Fruit fly (Drosophila melanogaster) whole organism, embryonic: ENCODE data around the gene Mob3.

Experiments
- Asciz ChIP-seq: fragments of 200-800 bp; sonication (Bioruptor generic); optimal IDR thresholded peaks from 2 replicates; lab custom pipeline; 2017; ENCODE audit warnings: missing biosample characterization, mild to moderate bottlenecking, missing genetic modification characterization, missing genetic modification reagents
- Atf3 ChIP-seq: fragments of 200-800 bp; sonication (Bioruptor generic); optimal IDR thresholded peaks from 3 replicates; lab custom pipeline; 2016; ENCODE audit warnings: missing biosample characterization, missing genetic modification characterization
- CG10462 ChIP-seq: fragments of 200-800 bp; sonication (Bioruptor generic); optimal IDR thresholded peaks from 2 replicates; lab custom pipeline; 2016; ENCODE audit warnings: missing biosample characterization, missing genetic modification characterization
- CG10543 ChIP-seq: fragments of 200-800 bp; sonication (Bioruptor generic); optimal IDR thresholded peaks from 3 replicates; lab custom pipeline; 2017; ENCODE audit warnings: missing biosample characterization, mild to moderate bottlenecking, missing genetic modification characterization, moderate library complexity
- CG11398 ChIP-seq: fragments of 200-800 bp; sonication (Bioruptor generic); optimal IDR thresholded peaks from 2 replicates; lab custom pipeline; 2016; ENCODE audit warnings: missing biosample characterization, missing genetic modification characterization
- CG11695 ChIP-seq: fragments of 200-800 bp; sonication (Bioruptor generic); IDR thresholded peaks from 3 replicates; pipeline ENCODE4 v1.3.6; 2022; ENCODE audit warnings: missing biosample characterization, missing genetic modification characterization
- CG11723 ChIP-seq: fragments of 200-800 bp; sonication (Bioruptor generic); optimal IDR thresholded peaks from 2 replicates; lab custom pipeline; 2017; ENCODE audit warnings: missing biosample characterization, mild to moderate bottlenecking, missing genetic modification characterization
- CG12659 ChIP-seq: fragments of 200-800 bp; sonication (Bioruptor generic); optimal IDR thresholded peaks from 3 replicates; lab custom pipeline; 2017; ENCODE audit warnings: mild to moderate bottlenecking, missing biosample characterization, missing genetic modification reagents, missing genetic modification characterization
- CG12744 ChIP-seq: fragments of 200-800 bp; sonication (Bioruptor generic); optimal IDR thresholded peaks from 2 replicates; lab custom pipeline; 2016; ENCODE audit warnings: missing biosample characterization, missing genetic modification characterization
- CG13624 ChIP-seq: fragments of 200-800 bp; sonication (Bioruptor generic); optimal IDR thresholded peaks from 2 replicates; lab custom pipeline; 2016; ENCODE audit warnings: missing biosample characterization, missing genetic modification characterization
- CG1603 ChIP-seq: fragments of 200-800 bp; sonication (Bioruptor generic); optimal IDR thresholded peaks from 2 replicates; lab custom pipeline; 2019; ENCODE audit warnings: missing biosample characterization, mild to moderate bottlenecking, missing genetic modification characterization, moderate library complexity
- CG17328 ChIP-seq: fragments of 200-800 bp; sonication (Bioruptor generic); IDR thresholded peaks from 2 replicates; pipeline ENCODE4 v1.3.6; 2022; ENCODE audit warnings: missing biosample characterization, missing genetic modification characterization
- CG17802 ChIP-seq: fragments of 200-800 bp; sonication (Bioruptor generic); optimal IDR thresholded peaks from 2 replicates; lab custom pipeline; 2018; ENCODE audit warnings: missing biosample characterization, mild to moderate bottlenecking, missing genetic modification characterization, moderate library complexity
- CG17912 ChIP-seq: fragments of 200-800 bp; sonication (Bioruptor generic); optimal IDR thresholded peaks from 2 replicates; lab custom pipeline; 2018; ENCODE audit warnings: missing biosample characterization, mild to moderate bottlenecking, missing genetic modification characterization
- CG30431 ChIP-seq: fragments of 200-800 bp; sonication (Bioruptor generic); optimal IDR thresholded peaks from 2 replicates; lab custom pipeline; 2017; ENCODE audit warnings: missing biosample characterization, missing genetic modification characterization
- CG3281 ChIP-seq: fragments of 200-800 bp; sonication (Bioruptor generic); optimal IDR thresholded peaks from 3 replicates; lab custom pipeline; 2017; ENCODE audit warnings: missing biosample characterization, mild to moderate bottlenecking, missing genetic modification characterization
- CG33557 ChIP-seq: fragments of 200-800 bp; sonication (Bioruptor generic); optimal IDR thresholded peaks from 2 replicates; lab custom pipeline; 2019; ENCODE audit warnings: missing biosample characterization, mild to moderate bottlenecking, missing genetic modification characterization, moderate library complexity
- CG34376 ChIP-seq: fragments of 200-800 bp; sonication (Bioruptor generic); optimal IDR thresholded peaks from 2 replicates; lab custom pipeline; 2018; ENCODE audit warnings: missing biosample characterization, mild to moderate bottlenecking, missing genetic modification characterization
- CG6683 ChIP-seq: fragments of 200-800 bp; sonication (Bioruptor generic); optimal IDR thresholded peaks from 2 replicates; lab custom pipeline; 2017; ENCODE audit warnings: missing biosample characterization, mild to moderate bottlenecking, missing genetic modification characterization, missing genetic modification reagents
- CG6765 ChIP-seq: fragments of 200-800 bp; sonication (Bioruptor generic); optimal IDR thresholded peaks from 3 replicates; lab custom pipeline; 2017; ENCODE audit warnings: missing biosample characterization, mild to moderate bottlenecking, missing genetic modification characterization
- CG8359 ChIP-seq: fragments of 200-800 bp; sonication (Bioruptor generic); optimal IDR thresholded peaks from 2 replicates; lab custom pipeline; 2017; ENCODE audit warnings: missing biosample characterization, mild to moderate bottlenecking, missing genetic modification characterization, borderline replicate concordance
- CG9817 ChIP-seq: fragments of 200-800 bp; sonication (Bioruptor generic); optimal IDR thresholded peaks from 2 replicates; lab custom pipeline; 2018; ENCODE audit warnings: missing biosample characterization, mild to moderate bottlenecking, missing genetic modification characterization, moderate library complexity
- D19A ChIP-seq: fragments of 200-800 bp; optimal IDR thresholded peaks from 3 replicates; lab custom pipeline; 2019; ENCODE audit warnings: missing biosample characterization, mild to moderate bottlenecking, missing genetic modification characterization, moderate library complexity
- E2f2 ChIP-seq: fragments of 200-800 bp; sonication (Bioruptor generic); IDR thresholded peaks from 2 replicates; pipeline ENCODE4 v1.3.6; 2022; ENCODE audit warnings: missing biosample characterization, missing genetic modification characterization
- Elba2 ChIP-seq: fragments of 200-800 bp; sonication (Bioruptor generic); optimal IDR thresholded peaks from 3 replicates; lab custom pipeline; 2016; ENCODE audit warnings: missing biosample characterization, missing genetic modification characterization
- Fer1 ChIP-seq: fragments of 200-800 bp; sonication (Bioruptor generic); optimal IDR thresholded peaks from 2 replicates; lab custom pipeline; 2017; ENCODE audit warnings: missing biosample characterization, mild to moderate bottlenecking, missing genetic modification characterization
- MBD-R2 ChIP-seq: fragments of 200-800 bp; sonication (Bioruptor generic); IDR thresholded peaks from 2 replicates; pipeline ENCODE4 v1.3.6; 2022; ENCODE audit warnings: missing biosample characterization, missing genetic modification characterization
- MESR4 ChIP-seq: fragments of 200-800 bp; sonication (Bioruptor generic); optimal IDR thresholded peaks from 2 replicates; lab custom pipeline; 2018; ENCODE audit warnings: missing biosample characterization, mild to moderate bottlenecking, missing genetic modification characterization, moderate library complexity
- Med ChIP-seq: fragments of 200-800 bp; sonication (Bioruptor generic); peaks from one replicate; lab custom pipeline; 2016; ENCODE audit warnings: missing biosample characterization, missing genetic modification characterization, mild to moderate bottlenecking, inconsistent platforms, moderate library complexity
- NC2α ChIP-seq: fragments of 200-800 bp; sonication (Bioruptor generic); optimal IDR thresholded peaks from 2 replicates; lab custom pipeline; 2016; ENCODE audit warnings: missing biosample characterization, missing genetic modification characterization
- Pdp1 ChIP-seq, 2 experiments: fragments of 200-800 bp; sonication (Bioruptor generic); optimal IDR thresholded peaks; 3 replicates each; lab custom pipeline; 2016; ENCODE audit warnings: missing biosample characterization in 2 of 2, missing genetic modification characterization in 2 of 2, mild to moderate bottlenecking in 1 of 2, moderate library complexity in 1 of 2
- Sox100B ChIP-seq: fragments of 200-800 bp; sonication (Bioruptor generic); optimal IDR thresholded peaks from 3 replicates; lab custom pipeline; 2018; ENCODE audit warnings: missing biosample characterization, mild to moderate bottlenecking, missing genetic modification characterization
- Sox102F ChIP-seq: fragments of 200-800 bp; sonication (Bioruptor generic); optimal IDR thresholded peaks from 2 replicates; lab custom pipeline; 2018; ENCODE audit warnings: missing biosample characterization, mild to moderate bottlenecking, missing genetic modification characterization, moderate library complexity
- ap ChIP-seq: fragments of 200-800 bp; sonication (Bioruptor generic); IDR thresholded peaks from 2 replicates; pipeline ENCODE4 v1.3.6; 2022; ENCODE audit warnings: missing biosample characterization, missing genetic modification characterization
- btn ChIP-seq: fragments of 200-800 bp; sonication (Bioruptor generic); optimal IDR thresholded peaks from 2 replicates; lab custom pipeline; 2016; ENCODE audit warnings: missing biosample characterization, missing genetic modification characterization
- exex ChIP-seq: fragments of 200-800 bp; sonication (Bioruptor generic); optimal IDR thresholded peaks from 4 replicates; lab custom pipeline; 2018; ENCODE audit warnings: missing biosample characterization, mild to moderate bottlenecking, missing genetic modification characterization, moderate library complexity
- gfzf ChIP-seq: fragments of 200-800 bp; sonication (Bioruptor generic); optimal IDR thresholded peaks from 2 replicates; lab custom pipeline; 2016; ENCODE audit warnings: missing biosample characterization, mild to moderate bottlenecking, missing genetic modification characterization, moderate library complexity
- grau ChIP-seq: fragments of 200-800 bp; optimal IDR thresholded peaks from 3 replicates; lab custom pipeline; 2019; ENCODE audit warnings: missing biosample characterization, mild to moderate bottlenecking, missing genetic modification characterization, moderate library complexity
- hth ChIP-seq: fragments of >200 bp; optimal IDR thresholded peaks from 2 replicates; lab custom pipeline; 2017; ENCODE audit warnings: inconsistent platforms
- lola ChIP-seq, 3 experiments: fragments of >200 bp in 2 of 3; fragments of 200-800 bp in 1 of 3; sonication (Bioruptor generic) in 1 of 3; optimal IDR thresholded peaks; 2 replicates each; lab custom pipeline; 2017 to 2019; ENCODE audit warnings: missing biosample characterization in 3 of 3, missing genetic modification characterization in 3 of 3, mild to moderate bottlenecking in 1 of 3, moderate library complexity in 1 of 3
- mirr ChIP-seq: fragments of 200-800 bp; sonication (Bioruptor generic); optimal IDR thresholded peaks from 3 replicates; lab custom pipeline; 2018; ENCODE audit warnings: missing biosample characterization, mild to moderate bottlenecking, missing genetic modification characterization
- nmo ChIP-seq: fragments of 200-800 bp; sonication (Bioruptor generic); optimal IDR thresholded peaks from 2 replicates; lab custom pipeline; 2018; ENCODE audit warnings: missing biosample characterization, mild to moderate bottlenecking, missing genetic modification characterization, moderate library complexity
- salm ChIP-seq: fragments of 200-800 bp; sonication (Bioruptor generic); optimal IDR thresholded peaks from 2 replicates; lab custom pipeline; 2018; ENCODE audit warnings: missing biosample characterization, mild to moderate bottlenecking, missing genetic modification characterization
- sens ChIP-seq: fragments of 200-800 bp; sonication (Bioruptor generic); peaks from one replicate; lab custom pipeline; 2016; ENCODE audit warnings: missing biosample characterization, missing genetic modification characterization
- stc ChIP-seq: fragments of 200-800 bp; sonication (Bioruptor generic); IDR thresholded peaks from 2 replicates; pipeline ENCODE4 v1.3.6; 2022; ENCODE audit warnings: missing biosample characterization, missing genetic modification characterization
- sug ChIP-seq: fragments of 200-800 bp; optimal IDR thresholded peaks from 2 replicates; lab custom pipeline; 2019; ENCODE audit warnings: missing biosample characterization, mild to moderate bottlenecking, missing genetic modification characterization, moderate library complexity
- tll ChIP-seq, 2 experiments: fragments of 200-800 bp in 1 of 2; fragments of >200 bp in 1 of 2; sonication (Bioruptor generic) in 1 of 2; optimal IDR thresholded peaks; 2 replicates each; lab custom pipeline; 2017 to 2019; ENCODE audit warnings: missing biosample characterization in 2 of 2, missing genetic modification characterization in 2 of 2, mild to moderate bottlenecking in 1 of 2, moderate library complexity in 1 of 2
- zen ChIP-seq: fragments of 200-800 bp; sonication (Bioruptor generic); optimal IDR thresholded peaks from 3 replicates; lab custom pipeline; 2018; ENCODE audit warnings: missing biosample characterization, mild to moderate bottlenecking, missing genetic modification characterization, moderate library complexity

Mob3 gene

dm6 chr2L:10237725-10238446 lies 27.2 kb upstream of the Mob3 start, which contains the start of gene mthl15 (continued):
- TF ChIP-seq salm (tag; lab: Kevin White, UChicago) (peak; percentile 29), Sox102F (GFP tag; lab: Kevin White, UChicago) (no peak), CG9817 (tag; lab: Kevin White, UChicago) (no peak), mirr (GFP tag; lab: Kevin White, UChicago) (peak; percentile 95), grau (no peak), NC2α (peak; percentile 22), Med (GFP tag; lab: Kevin White, UChicago) (peak; percentile 73), CG6765 (peak; percentile 34), sens (peak; percentile 64), CG11695 (peak; percentile 28; the same call in 1 of the 3 replicates), E2f2 (GFP tag; lab: Robert Waterston, UW) (peak; percentile 21; the same call in 1 of the 2 replicates), Elba2 (GFP tag; lab: Kevin White, UChicago) (no peak), CG6683 (GFP tag; lab: Kevin White, UChicago) (no peak), CG10543 (GFP tag; lab: Kevin White, UChicago) (no peak), sug (peak; percentile 94), CG17328 (0 out of 2 replicates have a peak, but pooled peaks have one; percentile 29), CG34376 (GFP tag; lab: Kevin White, UChicago) (peak; percentile 69), tll (GFP tag; optimal IDR thresholded peaks at IDR 0.05; lab: Kevin White, UChicago) (peak in 1 of 2 experiments; percentile 26), exex (peak; percentile 95), Fer1 (peak; percentile 19), hth (lab: Kevin White, UChicago) (no peak), CG1603 (tag; lab: Kevin White, UChicago) (peak; percentile 63), Asciz (peak; percentile 5), Sox100B (GFP tag; lab: Kevin White, UChicago) (peak; percentile 10), Pdp1 (GFP tag; optimal IDR thresholded peaks at IDR 0.05; lab: Kevin White, UChicago) (peak in 1 of 2 experiments; percentile 75), CG11723 (GFP tag; lab: Kevin White, UChicago) (peak; percentile 19), CG12659 (peak; percentile 38), CG12744 (GFP tag; lab: Kevin White, UChicago) (no peak), CG17802 (peak; percentile 20), CG17912 (GFP tag; lab: Kevin White, UChicago) (peak; percentile 22), CG3281 (peak; percentile 1), zen (peak; percentile 32), CG33557 (GFP tag; lab: Kevin White, UChicago) (peak; percentile 36)

dm6 chr2L:10238726-10239652 lies 26.1 kb upstream of the Mob3 start, which contains the start of gene me31B:
Gene me31B, plus strand, starts transcription at chr2L:10239341.
- peak; percentile 3 for TF ChIP-seq CG8359
- TF ChIP-seq MBD-R2 (GFP tag; lab: Robert Waterston, UW): 0 out of 2 replicates have a peak, but pooled peaks have one; percentile 12
- TF ChIP-seq nmo (GFP tag; lab: Kevin White, UChicago): peak; percentile 61
- TF ChIP-seq CG13624 (GFP tag; lab: Kevin White, UChicago): no peak
- TF ChIP-seq ap: no peak
- peak; percentile 40 for TF ChIP-seq gfzf (GFP tag; lab: Kevin White, UChicago)
- TF ChIP-seq btn (GFP tag; lab: Kevin White, UChicago): no peak
- no peak for TF ChIP-seq Atf3 (GFP tag; lab: Kevin White, UChicago)
- TF ChIP-seq CG30431 (GFP tag; lab: Kevin White, UChicago): no peak
- TF ChIP-seq lola (GFP tag; optimal IDR thresholded peaks at IDR 0.05; lab: Kevin White, UChicago): peak in 1 of 3 experiments; percentile 26
- no peak for TF ChIP-seq stc (GFP tag; lab: Robert Waterston, UW)
- TF ChIP-seq MESR4: peak; percentile 74
- TF ChIP-seq CG10462: no peak
- TF ChIP-seq CG11398 (GFP tag; lab: Kevin White, UChicago): peak; percentile 97
- no peak for TF ChIP-seq D19A (tag; lab: Kevin White, UChicago)
